Worm (Caenorhabditis elegans) whole organism, L3 larva: ENCODE measurements around the gene Y11D7A.19.

Experiments
- R02D3.7 ChIP-seq: fragments of 150-350 bp; optimal IDR thresholded peaks from 2 replicates; lab custom pipeline; 2014; ENCODE audit warnings: missing biosample characterization, missing genetic modification characterization
- ceh-9 ChIP-seq: sonication (generic microtip); optimal IDR thresholded peaks from 2 replicates; lab custom pipeline; 2018; ENCODE audit warnings: missing biosample characterization, missing genetic modification characterization
- daf-12 ChIP-seq: fragments of 150-350 bp; optimal IDR thresholded peaks from 2 replicates; lab custom pipeline; 2014; ENCODE audit warnings: missing biosample characterization, missing genetic modification reagents, missing genetic modification characterization
- egl-27 ChIP-seq: sonication (generic microtip); optimal IDR thresholded peaks from 4 replicates; lab custom pipeline; 2017; ENCODE audit warnings: missing biosample characterization, missing genetic modification reagents, missing genetic modification characterization
- elt-3 ChIP-seq, 3 experiments: fragments of 150-350 bp in 1 of 3; sonication (generic microtip) in 2 of 3; optimal IDR thresholded peaks; 2 replicates in 2 of 3; 4 replicates in 1 of 3; lab custom pipeline; 2014 to 2017; ENCODE audit warnings: missing biosample characterization in 3 of 3, missing genetic modification characterization in 3 of 3
- fos-1 ChIP-seq: fragments of 150-350 bp; optimal IDR thresholded peaks from 2 replicates; lab custom pipeline; 2014; ENCODE audit warnings: missing biosample characterization, missing genetic modification characterization
- nhr-23 ChIP-seq: fragments of 150-350 bp; optimal IDR thresholded peaks from 2 replicates; lab custom pipeline; 2014; ENCODE audit warnings: missing biosample characterization, missing genetic modification reagents, missing genetic modification characterization
- nhr-28 ChIP-seq: fragments of 150-350 bp; optimal IDR thresholded peaks from 2 replicates; lab custom pipeline; 2014; ENCODE audit warnings: missing biosample characterization, missing genetic modification characterization
- nhr-76 ChIP-seq: fragments of 150-350 bp; sonication (generic microtip); optimal IDR thresholded peaks from 5 replicates; lab custom pipeline; 2014; ENCODE audit warnings: missing biosample characterization, missing genetic modification characterization
- pqm-1 ChIP-seq: fragments of 150-350 bp; optimal IDR thresholded peaks from 2 replicates; lab custom pipeline; 2017; ENCODE audit warnings: missing biosample characterization, missing genetic modification characterization, inconsistent platforms
- sea-2 ChIP-seq: fragments of 150-350 bp; sonication (generic microtip); optimal IDR thresholded peaks from 4 replicates; lab custom pipeline; 2014; ENCODE audit warnings: missing biosample characterization, missing genetic modification reagents, missing genetic modification characterization
- snpc-4 ChIP-seq: fragments of 150-350 bp; optimal IDR thresholded peaks from 2 replicates; lab custom pipeline; 2014; ENCODE audit warnings: missing biosample characterization, missing genetic modification characterization
- unc-62 ChIP-seq: fragments of 150-350 bp; sonication (generic microtip); optimal IDR thresholded peaks from 4 replicates; lab custom pipeline; 2014; ENCODE audit warnings: missing biosample characterization, missing genetic modification reagents, missing genetic modification characterization
- ztf-4 ChIP-seq: fragments of 150-350 bp; optimal IDR thresholded peaks from 2 replicates; lab custom pipeline; 2014; ENCODE audit warnings: missing biosample characterization, missing genetic modification characterization

DNA sequence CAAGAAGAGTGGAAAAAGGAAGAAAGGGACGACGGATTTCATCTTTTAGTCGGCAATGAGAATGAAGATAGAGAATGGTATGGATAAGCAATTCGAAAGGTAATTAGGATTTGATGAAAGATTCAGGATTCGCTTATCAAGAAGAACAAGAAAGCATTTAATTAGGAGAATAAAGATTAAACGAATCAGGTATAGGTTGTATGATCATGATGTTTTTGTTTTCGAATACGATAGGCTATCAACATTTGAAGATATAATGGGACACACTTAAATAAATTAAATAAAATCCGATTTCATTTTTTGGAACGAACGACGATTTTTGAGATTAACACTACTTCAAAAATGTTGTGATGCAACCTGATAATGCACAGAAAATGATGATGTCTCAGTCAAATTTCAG, 20.9 kb downstream of the Y11D7A.19 start, which contains the start of gene Y11D7A.5:
- TF ChIP-seq sea-2 (GFP tag; lab: Kevin White, UChicago) (no peak), egl-27 (tag; lab: Kevin White, UChicago) (no peak), R02D3.7 (tag; lab: Kevin White, UChicago) (no peak), daf-12 (tag; lab: Kevin White, UChicago) (no peak), nhr-28 (no peak), nhr-23 (tag; lab: Kevin White, UChicago) (no peak), elt-3 (tag; optimal IDR thresholded peaks at IDR 0.05; lab: Kevin White, UChicago) (no peak), ceh-9 (no peak), pqm-1 (no peak), unc-62 (GFP tag; lab: Kevin White, UChicago) (no peak), snpc-4 (tag; lab: Kevin White, UChicago) (no peak), fos-1 (tag; lab: Kevin White, UChicago) (no peak), ztf-4 (tag; lab: Kevin White, UChicago) (no peak), nhr-76 (tag; lab: Kevin White, UChicago) (no peak)
